Worm (Caenorhabditis elegans): ENCODE data around the gene hil-7.

Gene hil-7

ce11 chrIV:6601213-6601724 lies 44.8 kb upstream of the hil-7 start, which contains the start of gene sup-36:
Gene sup-36 (plus strand): TSS chrIV:6601674.
- TF ChIP-seq Y55F3AM.14 (GFP tag; optimal IDR thresholded peaks at IDR 0.05) (no peak), nhr-10 (tag; optimal IDR thresholded peaks at IDR 0.05) (no peak), unc-39 (tag; optimal IDR thresholded peaks at IDR 0.05) (no peak), nhr-129 (tag; optimal IDR thresholded peaks at IDR 0.05) (peak; percentile 62), peb-1 (tag; optimal IDR thresholded peaks at IDR 0.05) (no peak), C34F6.9 (tag; optimal IDR thresholded peaks at IDR 0.05) (peak; percentile 51), egl-27 (tag; optimal IDR thresholded peaks at IDR 0.05) (no peak), snpc-4 (tag; optimal IDR thresholded peaks at IDR 0.05) (no peak), sma-9 (GFP tag; optimal IDR thresholded peaks at IDR 0.05) (peak; percentile 18), sma-9 (tag; optimal IDR thresholded peaks at IDR 0.05) (no peak), dmd-4 (tag; optimal IDR thresholded peaks at IDR 0.05) (no peak), crh-2 (tag; optimal IDR thresholded peaks at IDR 0.05) (peak; percentile 12), unc-55 (GFP tag; optimal IDR thresholded peaks at IDR 0.05) (peak; percentile 74), fos-1 (tag; optimal IDR thresholded peaks at IDR 0.05) (peak; percentile 47)

ce11 chrIV:6602376-6602775 lies 43.7 kb upstream of the hil-7 start, which contains the start of gene F15B10.3:
Gene F15B10.3 (plus strand): TSS chrIV:6602676.
- TF ChIP-seq nhr-10 (tag; optimal IDR thresholded peaks at IDR 0.05) (no peak), C34F6.9 (tag; optimal IDR thresholded peaks at IDR 0.05) (no peak), elt-1 (tag; optimal IDR thresholded peaks at IDR 0.05) (no peak), snpc-4 (tag; optimal IDR thresholded peaks at IDR 0.05) (no peak)

ce11 chrIV:6603549-6603948 lies 42.6 kb upstream of the hil-7 start:
- TF ChIP-seq ztf-4 (tag; optimal IDR thresholded peaks at IDR 0.05) (no peak), sma-9 (GFP tag; optimal IDR thresholded peaks at IDR 0.05) (peak; percentile 15), sma-9 (tag; optimal IDR thresholded peaks at IDR 0.05) (no peak), ztf-1 (GFP tag; conservative IDR thresholded peaks at IDR 0.05) (no peak)

- TF ChIP-seq aly-2 (tag; optimal IDR thresholded peaks at IDR 0.05) (no peak), gmeb-1 (tag; optimal IDR thresholded peaks at IDR 0.05) (no peak), lin-13 (GFP tag; optimal IDR thresholded peaks at IDR 0.05) (no peak), nhr-25 (tag; optimal IDR thresholded peaks at IDR 0.05) (no peak), unc-39 (tag; optimal IDR thresholded peaks at IDR 0.05) (no peak), nhr-237 (tag; optimal IDR thresholded peaks at IDR 0.05) (no peak), ama-1 (optimal IDR thresholded peaks at IDR 0.05) (no peak), egl-27 (tag; optimal IDR thresholded peaks at IDR 0.05) (no peak), nhr-23 (tag; optimal IDR thresholded peaks at IDR 0.05) (no peak), ztf-11 (tag; optimal IDR thresholded peaks at IDR 0.05) (no peak), nhr-12 (tag; optimal IDR thresholded peaks at IDR 0.05) (no peak), zag-1 (tag; optimal IDR thresholded peaks at IDR 0.05) (no peak), lin-11 (tag; optimal IDR thresholded peaks at IDR 0.05) (no peak), ceh-82 (tag; optimal IDR thresholded peaks at IDR 0.05) (no peak), sma-9 (GFP tag; optimal IDR thresholded peaks at IDR 0.05) (no peak), sma-9 (tag; optimal IDR thresholded peaks at IDR 0.05) (no peak), sma-3 (GFP tag; optimal IDR thresholded peaks at IDR 0.05) (no peak), unc-62 (GFP tag; optimal IDR thresholded peaks at IDR 0.05) (no peak), R02D3.7 (tag; optimal IDR thresholded peaks at IDR 0.05) (no peak), C34F6.9 (tag; optimal IDR thresholded peaks at IDR 0.05) (no peak)
Measured at ce11 chrIV:6605863-6606262, 40.2 kb upstream of the hil-7 start, which contains the start of gene nstp-2. Gene nstp-2 (minus strand): TSS chrIV:6606188.

- TF ChIP-seq elt-1 (tag; optimal IDR thresholded peaks at IDR 0.05) (no peak), C34F6.9 (tag; optimal IDR thresholded peaks at IDR 0.05) (peak; percentile 10), nhr-25 (tag; optimal IDR thresholded peaks at IDR 0.05) (peak; percentile 17), sma-3 (GFP tag; optimal IDR thresholded peaks at IDR 0.05) (no peak)
Measured at ce11 chrIV:6606587-6606986, 39.5 kb upstream of the hil-7 start.

ce11 chrIV:6607059-6607458 lies 39.1 kb upstream of the hil-7 start:
- TF ChIP-seq mab-5 (tag; optimal IDR thresholded peaks at IDR 0.05) (no peak), crh-2 (tag; optimal IDR thresholded peaks at IDR 0.05) (no peak), zag-1 (tag; optimal IDR thresholded peaks at IDR 0.05) (no peak), nhr-237 (tag; optimal IDR thresholded peaks at IDR 0.05) (no peak), fos-1 (tag; optimal IDR thresholded peaks at IDR 0.05) (peak; percentile 18)
